Worm (Caenorhabditis elegans) whole organism, L4 larva: ENCODE data around the gene nas-11.

Experiments used
- D1046.2 ChIP-seq: fragments of 200-800 bp; sonication (Bioruptor generic); IDR thresholded peaks from 2 replicates; pipeline ENCODE4 v1.3.6; 2022; ENCODE audit warnings: missing genetic modification characterization, missing compliant biosample characterization
- F10B5.3 ChIP-seq: sonication (generic microtip); optimal IDR thresholded peaks from 2 replicates; lab custom pipeline; 2016; ENCODE audit warnings: mild to moderate bottlenecking, missing genetic modification characterization, missing compliant biosample characterization
- F26F4.8 ChIP-seq: fragments of 200-800 bp; sonication (Bioruptor generic); conservative IDR thresholded peaks from 2 replicates; pipeline ENCODE4 v1.3.6; 2022; ENCODE audit warnings: missing genetic modification characterization, missing compliant biosample characterization
- F37D6.2 ChIP-seq: sonication (generic microtip); optimal IDR thresholded peaks from 2 replicates; lab custom pipeline; 2016; ENCODE audit warnings: mild to moderate bottlenecking, missing genetic modification characterization, missing compliant biosample characterization
- F49E8.2 ChIP-seq: sonication (generic microtip); optimal IDR thresholded peaks from 2 replicates; lab custom pipeline; 2016; ENCODE audit warnings: missing compliant biosample characterization, mild to moderate bottlenecking, missing genetic modification characterization, borderline replicate concordance
- R02D3.7 ChIP-seq: fragments of 150-350 bp; sonication (generic microtip); optimal IDR thresholded peaks from 3 replicates; lab custom pipeline; 2014; ENCODE audit warnings: missing biosample characterization, missing genetic modification characterization
- Y5F2A.4 ChIP-seq: fragments of 200-800 bp; sonication (Bioruptor generic); optimal IDR thresholded peaks from 2 replicates; lab custom pipeline; 2018; ENCODE audit warnings: mild to moderate bottlenecking, missing genetic modification characterization, missing compliant biosample characterization
- ZK546.5 ChIP-seq, 2 experiments: sonication (generic microtip); optimal IDR thresholded peaks; 2 replicates each; lab custom pipeline; 2017; ENCODE audit warnings: missing biosample characterization in 2 of 2, missing genetic modification characterization in 2 of 2
- ceh-20 ChIP-seq: fragments of 200-800 bp; sonication (Bioruptor generic); IDR thresholded peaks from 2 replicates; pipeline ENCODE4 v1.3.6; 2022; ENCODE audit warnings: missing genetic modification reagents, missing genetic modification characterization, missing compliant biosample characterization
- ceh-62 ChIP-seq: sonication (generic microtip); optimal IDR thresholded peaks from 2 replicates; lab custom pipeline; 2017; ENCODE audit warnings: missing biosample characterization, missing genetic modification characterization
- ces-1 ChIP-seq: fragments of 150-350 bp; sonication (generic microtip); optimal IDR thresholded peaks from 4 replicates; lab custom pipeline; 2014; ENCODE audit warnings: missing biosample characterization, missing genetic modification reagents, missing genetic modification characterization
- ctbp-1 ChIP-seq: fragments of 200-800 bp; sonication (Bioruptor generic); IDR thresholded peaks from 2 replicates; pipeline ENCODE4 v1.3.6; 2022; ENCODE audit warnings: missing genetic modification reagents, missing genetic modification characterization, missing compliant biosample characterization
- daf-16 ChIP-seq, 3 experiments: sonication (generic microtip); optimal IDR thresholded peaks; 2 replicates each; lab custom pipeline; 2016 to 2017; ENCODE audit warnings: missing genetic modification characterization in 3 of 3, missing genetic modification reagents in 3 of 3, mild to moderate bottlenecking in 2 of 3, missing compliant biosample characterization in 2 of 3, missing biosample characterization in 1 of 3, moderate library complexity in 1 of 3
- daf-19 ChIP-seq: fragments of 200-800 bp; sonication (Bioruptor generic); conservative IDR thresholded peaks from 2 replicates; pipeline ENCODE4 v1.3.6; 2022; ENCODE audit warnings: missing genetic modification characterization, missing compliant biosample characterization
- dmd-6 ChIP-seq: fragments of 200-800 bp; sonication (Bioruptor generic); IDR thresholded peaks from 2 replicates; pipeline ENCODE4 v1.3.6; 2022; ENCODE audit warnings: missing genetic modification reagents, missing genetic modification characterization, missing compliant biosample characterization
- dpl-1 ChIP-seq: fragments of 150-350 bp; optimal IDR thresholded peaks from 2 replicates; lab custom pipeline; 2014; ENCODE audit warnings: missing biosample characterization, missing genetic modification reagents, missing genetic modification characterization
- duxl-1 ChIP-seq: sonication (generic microtip); optimal IDR thresholded peaks from 2 replicates; lab custom pipeline; 2016; ENCODE audit warnings: mild to moderate bottlenecking, missing genetic modification characterization, moderate library complexity, missing compliant biosample characterization; ENCODE audit not compliant: poor library complexity
- egl-43 ChIP-seq: fragments of 200-800 bp; sonication (Bioruptor generic); IDR thresholded peaks from 2 replicates; pipeline ENCODE4 v1.3.6; 2022; ENCODE audit warnings: missing genetic modification reagents, missing genetic modification characterization, missing compliant biosample characterization
- fkh-10 ChIP-seq: fragments of 150-350 bp; optimal IDR thresholded peaks from 2 replicates; lab custom pipeline; 2014; ENCODE audit warnings: missing biosample characterization, missing genetic modification reagents, missing genetic modification characterization
- fos-1 ChIP-seq: fragments of 150-350 bp; optimal IDR thresholded peaks from 2 replicates; lab custom pipeline; 2014; ENCODE audit warnings: missing biosample characterization, missing genetic modification characterization
- gei-8 ChIP-seq: fragments of 200-800 bp; sonication (Bioruptor generic); optimal IDR thresholded peaks from 2 replicates; lab custom pipeline; 2018; ENCODE audit warnings: mild to moderate bottlenecking, missing genetic modification characterization, missing compliant biosample characterization
- hmg-1.1 ChIP-seq: fragments of 200-800 bp; sonication (Bioruptor generic); IDR thresholded peaks from 2 replicates; pipeline ENCODE4 v1.3.6; 2022; ENCODE audit warnings: missing genetic modification reagents, missing genetic modification characterization, missing compliant biosample characterization
- jun-1 ChIP-seq: fragments of 150-350 bp; optimal IDR thresholded peaks from 2 replicates; lab custom pipeline; 2014; ENCODE audit warnings: missing biosample characterization, missing genetic modification reagents, missing genetic modification characterization
- lim-7 ChIP-seq: fragments of 200-800 bp; sonication (Bioruptor generic); IDR thresholded peaks from 2 replicates; pipeline ENCODE4 v1.3.6; 2022; ENCODE audit warnings: missing genetic modification characterization, missing compliant biosample characterization
- lin-1 ChIP-seq: fragments of 200-800 bp; sonication (Bioruptor generic); IDR thresholded peaks from 2 replicates; pipeline ENCODE4 v1.3.6; 2022; ENCODE audit warnings: missing genetic modification reagents, missing genetic modification characterization, missing compliant biosample characterization
- lin-13 ChIP-seq: fragments of 150-350 bp; optimal IDR thresholded peaks from 2 replicates; lab custom pipeline; 2014; ENCODE audit warnings: missing biosample characterization, missing genetic modification reagents, missing genetic modification characterization
- lin-15B ChIP-seq: fragments of 150-350 bp; sonication (generic microtip); optimal IDR thresholded peaks from 3 replicates; lab custom pipeline; 2014; ENCODE audit warnings: missing biosample characterization, missing genetic modification characterization
- lin-38 ChIP-seq: fragments of 200-800 bp; sonication (Bioruptor generic); IDR thresholded peaks from 2 replicates; pipeline ENCODE4 v1.3.6; 2022; ENCODE audit warnings: missing genetic modification reagents, missing genetic modification characterization, missing compliant biosample characterization
- lin-39 ChIP-seq: fragments of 150-350 bp; optimal IDR thresholded peaks from 2 replicates; lab custom pipeline; 2014; ENCODE audit warnings: missing biosample characterization, missing genetic modification reagents, missing genetic modification characterization
- lir-3 ChIP-seq: sonication (generic microtip); optimal IDR thresholded peaks from 2 replicates; lab custom pipeline; 2016; ENCODE audit warnings: mild to moderate bottlenecking, missing genetic modification characterization, missing compliant biosample characterization
- madf-9 ChIP-seq: fragments of 200-800 bp; sonication (Bioruptor generic); conservative IDR thresholded peaks from 2 replicates; pipeline ENCODE4 v1.3.6; 2022; ENCODE audit warnings: missing genetic modification reagents, missing genetic modification characterization, missing compliant biosample characterization
- mep-1 ChIP-seq: fragments of 150-350 bp; sonication (generic microtip); optimal IDR thresholded peaks from 3 replicates; lab custom pipeline; 2014; ENCODE audit warnings: missing biosample characterization, missing genetic modification characterization
- mxl-3 ChIP-seq: fragments of 200-800 bp; sonication (Bioruptor generic); optimal IDR thresholded peaks from 2 replicates; lab custom pipeline; 2018; ENCODE audit warnings: mild to moderate bottlenecking, missing genetic modification characterization, missing compliant biosample characterization
- nhr-25 ChIP-seq: sonication (generic microtip); optimal IDR thresholded peaks from 2 replicates; lab custom pipeline; 2017; ENCODE audit warnings: missing genetic modification characterization, mild to moderate bottlenecking, missing compliant biosample characterization, antibody characterized with exemption, moderate library complexity, borderline replicate concordance; ENCODE audit not compliant: insufficient read depth
- nhr-41 ChIP-seq: fragments of 200-800 bp; sonication (Bioruptor generic); IDR thresholded peaks from 2 replicates; pipeline ENCODE4 v1.3.6; 2022; ENCODE audit warnings: missing genetic modification reagents, missing genetic modification characterization, missing compliant biosample characterization
- nhr-48 ChIP-seq: sonication (generic microtip); optimal IDR thresholded peaks from 2 replicates; lab custom pipeline; 2016; ENCODE audit warnings: mild to moderate bottlenecking, missing genetic modification characterization, missing compliant biosample characterization
- nhr-77 ChIP-seq: fragments of 150-350 bp; optimal IDR thresholded peaks from 2 replicates; lab custom pipeline; 2014; ENCODE audit warnings: missing biosample characterization, missing genetic modification characterization
- rbr-2 ChIP-seq: sonication (generic microtip); optimal IDR thresholded peaks from 2 replicates; lab custom pipeline; 2016; ENCODE audit warnings: missing genotype, missing genetic modification characterization, missing compliant biosample characterization
- saeg-2 ChIP-seq: fragments of 200-800 bp; sonication (Bioruptor generic); IDR thresholded peaks from 2 replicates; pipeline ENCODE4 v1.3.6; 2022; ENCODE audit warnings: missing genetic modification reagents, missing genetic modification characterization, missing compliant biosample characterization
- sdz-12 ChIP-seq: fragments of 200-800 bp; sonication (Bioruptor generic); optimal IDR thresholded peaks from 2 replicates; lab custom pipeline; 2018; ENCODE audit warnings: mild to moderate bottlenecking, missing genetic modification characterization, missing compliant biosample characterization
- snpc-1.2 ChIP-seq: fragments of 200-800 bp; sonication (Bioruptor generic); IDR thresholded peaks from 2 replicates; pipeline ENCODE4 v1.3.6; 2022; ENCODE audit warnings: missing genetic modification reagents, missing genetic modification characterization, missing compliant biosample characterization
- spr-1 ChIP-seq: sonication (generic microtip); optimal IDR thresholded peaks from 2 replicates; lab custom pipeline; 2016; ENCODE audit warnings: mild to moderate bottlenecking, missing genetic modification characterization, missing compliant biosample characterization
- spr-3 ChIP-seq: fragments of 200-800 bp; sonication (Bioruptor generic); optimal IDR thresholded peaks from 2 replicates; lab custom pipeline; 2018; ENCODE audit warnings: mild to moderate bottlenecking, missing genetic modification characterization, missing compliant biosample characterization
- unc-62 ChIP-seq, 3 experiments: fragments of 150-350 bp in 1 of 3; sonication (generic microtip); optimal IDR thresholded peaks in 2 of 3; peaks in 1 of 3; 1 replicate in 1 of 3; 2 replicates in 2 of 3; lab custom pipeline; 2014 to 2017; ENCODE audit warnings: missing biosample characterization in 3 of 3, missing genetic modification characterization in 3 of 3, missing genetic modification reagents in 3 of 3, missing genotype in 1 of 3
- vab-7 ChIP-seq: fragments of 200-800 bp; sonication (Bioruptor generic); IDR thresholded peaks from 2 replicates; pipeline ENCODE4 v1.3.6; 2022; ENCODE audit warnings: missing genetic modification reagents, missing genetic modification characterization, missing compliant biosample characterization
- zag-1 ChIP-seq: fragments of 150-350 bp; optimal IDR thresholded peaks from 2 replicates; lab custom pipeline; 2014; ENCODE audit warnings: missing biosample characterization, missing genetic modification characterization
- zfp-3 ChIP-seq: fragments of 200-800 bp; sonication (Bioruptor generic); conservative IDR thresholded peaks from 2 replicates; pipeline ENCODE4 v1.3.6; 2022; ENCODE audit warnings: missing genetic modification reagents, missing genetic modification characterization, missing compliant biosample characterization
- zip-2 ChIP-seq: fragments of 150-350 bp; optimal IDR thresholded peaks from 2 replicates; lab custom pipeline; 2014; ENCODE audit warnings: missing biosample characterization, missing genetic modification characterization
- ztf-11 ChIP-seq: fragments of 150-350 bp; optimal IDR thresholded peaks from 2 replicates; lab custom pipeline; 2014; ENCODE audit warnings: missing biosample characterization, missing genetic modification characterization

nas-11 gene

ce11 chrX:6742011-6742683 is 28.8 kb downstream of the nas-11 start, which contains the start of gene mdl-1 (continued):
- peak; percentile 58 for TF ChIP-seq lin-38 (GFP tag; lab: Robert Waterston, UW)
- TF ChIP-seq vab-7 (GFP tag; lab: Robert Waterston, UW), result no peak
- no peak for TF ChIP-seq ces-1
- no peak for TF ChIP-seq F10B5.3 (tag; lab: Kevin White, UChicago)
- no peak for TF ChIP-seq spr-3
- TF ChIP-seq duxl-1, result no peak
- no peak for TF ChIP-seq F49E8.2
- no peak for TF ChIP-seq D1046.2
- peak; percentile 8 for TF ChIP-seq Y5F2A.4 (GFP tag; lab: Kevin White, UChicago)
- TF ChIP-seq lir-3, result no peak
- TF ChIP-seq nhr-41 (GFP tag; lab: Robert Waterston, UW), result no peak
- peak; percentile 62 for TF ChIP-seq nhr-77 (tag; lab: Kevin White, UChicago)
- TF ChIP-seq sdz-12 (GFP tag; lab: Kevin White, UChicago), result no peak
- TF ChIP-seq nhr-48 (tag; lab: Kevin White, UChicago), result peak; percentile 99
- peak; percentile 73 for TF ChIP-seq lin-1 (GFP tag; lab: Robert Waterston, UW)
- TF ChIP-seq ctbp-1, result peak; percentile 86
- TF ChIP-seq snpc-1.2 (GFP tag; lab: Robert Waterston, UW), result 0 out of 2 replicates have a peak, but pooled peaks have one; percentile 16
- TF ChIP-seq fkh-10, result peak; percentile 42
- TF ChIP-seq R02D3.7 (tag; lab: Kevin White, UChicago), result no peak
- peak; percentile 82 for TF ChIP-seq lin-13 (GFP tag; lab: Kevin White, UChicago)
- peak; percentile 96 for TF ChIP-seq nhr-25 (tag; lab: Kevin White, UChicago)
- peak; percentile 90 for TF ChIP-seq egl-43 (GFP tag; lab: Robert Waterston, UW)
- TF ChIP-seq rbr-2 (tag; lab: Kevin White, UChicago), result peak; percentile 87
- no peak for TF ChIP-seq lin-39
- TF ChIP-seq zfp-3 (GFP tag; lab: Robert Waterston, UW), result 0 out of 2 replicates have a peak, but pooled peaks have one; percentile 35
- no peak for TF ChIP-seq lin-15B (tag; lab: Kevin White, UChicago)
- TF ChIP-seq jun-1, result peak; percentile 52
- TF ChIP-seq hmg-1.1 (GFP tag; lab: Robert Waterston, UW), result peak; percentile 90
- TF ChIP-seq ztf-11 (tag; lab: Kevin White, UChicago), result no peak
- TF ChIP-seq dpl-1 (GFP tag; lab: Kevin White, UChicago), result peak; percentile 43
- peak; percentile 90 for TF ChIP-seq saeg-2 (GFP tag; lab: Robert Waterston, UW)
- peak; percentile 27; the same call in 1 of the 2 replicates for TF ChIP-seq lim-7 (GFP tag; lab: Robert Waterston, UW)
- peak; percentile 86 for TF ChIP-seq gei-8 (GFP tag; lab: Kevin White, UChicago)
- TF ChIP-seq unc-62 (GFP tag; optimal IDR thresholded peaks at IDR 0.05 in 1 of 2; lab: Kevin White, UChicago), result peak in 1 of 2 experiments; percentile 100
- TF ChIP-seq unc-62 (tag; optimal IDR thresholded peaks at IDR 0.05; lab: Kevin White, UChicago), result no peak
- peak; percentile 50 for TF ChIP-seq zag-1
- TF ChIP-seq F37D6.2 (tag; lab: Kevin White, UChicago), result peak; percentile 69
- peak; percentile 73; the same call in 1 of the 2 replicates for TF ChIP-seq daf-19
- TF ChIP-seq madf-9 (GFP tag; lab: Robert Waterston, UW), result peak; percentile 67
- TF ChIP-seq ceh-20 (GFP tag; lab: Robert Waterston, UW), result peak; percentile 95
- no peak for TF ChIP-seq fos-1 (tag; lab: Kevin White, UChicago)
- peak; percentile 89 for TF ChIP-seq mep-1 (tag; lab: Kevin White, UChicago)
- peak; percentile 98 for TF ChIP-seq mxl-3 (GFP tag; lab: Kevin White, UChicago)
- TF ChIP-seq ZK546.5 (tag; optimal IDR thresholded peaks at IDR 0.05; lab: Kevin White, UChicago), result no peak
- TF ChIP-seq dmd-6 (GFP tag; lab: Robert Waterston, UW), result peak; percentile 99
- TF ChIP-seq F26F4.8 (GFP tag; lab: Robert Waterston, UW), result no peak
- peak; percentile 15 to 68 for TF ChIP-seq daf-16 (GFP tag; optimal IDR thresholded peaks at IDR 0.05; lab: Kevin White, UChicago)
- peak; percentile 86 for TF ChIP-seq daf-16 (tag; optimal IDR thresholded peaks at IDR 0.05; lab: Kevin White, UChicago)
- TF ChIP-seq spr-1, result peak; percentile 57
- no peak for TF ChIP-seq zip-2 (tag; lab: Kevin White, UChicago)
- no peak for TF ChIP-seq ceh-62 (tag; lab: Kevin White, UChicago)
